Fruit fly (Drosophila melanogaster) Kc167 (cell line): ENCODE measurements around the gene CG8915.

Experiments
- Myc ChIP-seq: fragments of >200 bp; optimal IDR thresholded peaks from 2 replicates; lab custom pipeline; 2017; ENCODE audit warnings: missing external identifiers
- h ChIP-seq: fragments of >200 bp; optimal IDR thresholded peaks from 3 replicates; lab custom pipeline; 2018; ENCODE audit warnings: missing external identifiers
- insv ChIP-seq: fragments of >200 bp; optimal IDR thresholded peaks from 3 replicates; lab custom pipeline; 2018; ENCODE audit warnings: missing external identifiers

DNA sequence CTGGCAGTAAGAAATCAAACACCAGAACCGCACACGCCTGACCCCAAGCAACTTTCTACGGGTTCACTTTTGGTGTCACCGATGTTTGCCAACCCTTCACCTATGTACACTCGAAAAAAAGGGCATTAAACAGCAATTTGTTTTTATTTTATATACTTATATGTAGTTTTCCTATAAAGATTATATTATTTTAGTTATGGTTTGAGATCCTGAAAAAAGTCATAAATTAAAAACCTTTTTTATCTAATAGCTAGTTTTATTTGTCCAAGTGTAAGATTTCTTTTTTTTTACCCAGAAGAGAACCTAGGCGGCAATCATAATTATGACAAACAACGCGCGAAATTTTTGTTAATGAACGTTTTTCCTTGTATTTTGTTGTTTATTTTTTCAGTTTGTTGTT lies 48.6 kb upstream of the CG8915 start:
- TF ChIP-seq insv (lab: Kevin White, UChicago) (no peak), Myc (lab: Kevin White, UChicago) (no peak), h (lab: Kevin White, UChicago) (no peak)
